Fruit fly (Drosophila melanogaster) whole organism, prepupa: ENCODE results near the gene CG13082.
A peak's percentile ranks its signal among the peaks of the same experiment; 100 is the strongest.

Source experiments
- Blimp-1 ChIP-seq: fragments of 200-800 bp; sonication (Bioruptor generic); optimal IDR thresholded peaks from 3 replicates; lab custom pipeline; 2017; ENCODE audit warnings: missing biosample characterization, missing genetic modification characterization, mild to moderate bottlenecking, moderate library complexity, missing genetic modification reagents
- CG10631 ChIP-seq: fragments of 200-800 bp; sonication (Bioruptor generic); optimal IDR thresholded peaks from 2 replicates; lab custom pipeline; 2016; ENCODE audit warnings: missing biosample characterization, missing genetic modification characterization
- CG11762 ChIP-seq: fragments of 200-800 bp; sonication (Bioruptor generic); optimal IDR thresholded peaks from 3 replicates; lab custom pipeline; 2016; ENCODE audit warnings: missing biosample characterization, missing genetic modification characterization; ENCODE audit not compliant: insufficient read depth
- CG15336 ChIP-seq: fragments of 200-800 bp; sonication (Bioruptor generic); IDR thresholded peaks from 2 replicates; pipeline ENCODE4 v1.3.6; 2022; ENCODE audit warnings: missing biosample characterization, missing genetic modification characterization
- CG1621 ChIP-seq: fragments of 200-800 bp; sonication (Bioruptor generic); optimal IDR thresholded peaks from 3 replicates; lab custom pipeline; 2018; ENCODE audit warnings: missing biosample characterization, mild to moderate bottlenecking, missing genetic modification characterization
- CG3032 ChIP-seq: fragments of 200-800 bp; optimal IDR thresholded peaks from 2 replicates; lab custom pipeline; 2019; ENCODE audit warnings: missing biosample characterization, mild to moderate bottlenecking, missing genetic modification characterization, moderate library complexity
- CG31627 ChIP-seq: fragments of 200-800 bp; sonication (Bioruptor generic); optimal IDR thresholded peaks from 3 replicates; lab custom pipeline; 2016; ENCODE audit warnings: missing biosample characterization, missing genetic modification characterization
- CG3919 ChIP-seq: fragments of 200-800 bp; sonication (Bioruptor generic); optimal IDR thresholded peaks from 3 replicates; lab custom pipeline; 2016; ENCODE audit warnings: missing biosample characterization, missing genetic modification characterization
- CG4318 ChIP-seq: fragments of 200-800 bp; sonication (Bioruptor generic); optimal IDR thresholded peaks from 3 replicates; lab custom pipeline; 2017; ENCODE audit warnings: missing biosample characterization, mild to moderate bottlenecking, missing genetic modification characterization
- CG6276 ChIP-seq: fragments of 200-800 bp; sonication (Bioruptor generic); optimal IDR thresholded peaks from 2 replicates; lab custom pipeline; 2017; ENCODE audit warnings: missing biosample characterization, mild to moderate bottlenecking, missing genetic modification characterization
- CG6808 ChIP-seq: fragments of 200-800 bp; sonication (Bioruptor generic); optimal IDR thresholded peaks from 3 replicates; lab custom pipeline; 2017; ENCODE audit warnings: missing biosample characterization, missing genetic modification characterization, mild to moderate bottlenecking, moderate library complexity, missing genetic modification reagents
- CG6854 ChIP-seq: fragments of 200-800 bp; sonication (Bioruptor generic); optimal IDR thresholded peaks from 2 replicates; lab custom pipeline; 2017; ENCODE audit warnings: missing biosample characterization, mild to moderate bottlenecking, missing genetic modification characterization
- CG8119 ChIP-seq: fragments of 200-800 bp; sonication (Bioruptor generic); IDR thresholded peaks from 3 replicates; pipeline ENCODE4 v1.3.6; 2022; ENCODE audit warnings: missing biosample characterization, missing genetic modification characterization
- CG8319 ChIP-seq: fragments of 200-800 bp; sonication (Bioruptor generic); optimal IDR thresholded peaks from 3 replicates; lab custom pipeline; 2016; ENCODE audit warnings: missing biosample characterization, missing genetic modification characterization
- CG8632 ChIP-seq: fragments of 200-800 bp; sonication (Bioruptor generic); optimal IDR thresholded peaks from 3 replicates; lab custom pipeline; 2016; ENCODE audit warnings: missing biosample characterization, missing genetic modification characterization
- CG9139 ChIP-seq: fragments of 200-800 bp; sonication (Bioruptor generic); optimal IDR thresholded peaks from 3 replicates; lab custom pipeline; 2017; ENCODE audit warnings: missing biosample characterization, mild to moderate bottlenecking, missing genetic modification characterization
- Eip78C ChIP-seq: fragments of 200-800 bp; sonication (Bioruptor generic); peaks from one replicate; lab custom pipeline; 2016; ENCODE audit warnings: missing biosample characterization, missing genetic modification characterization
- Eip93F ChIP-seq: fragments of 200-800 bp; sonication (Bioruptor generic); optimal IDR thresholded peaks from 2 replicates; lab custom pipeline; 2016; ENCODE audit warnings: missing biosample characterization, mild to moderate bottlenecking, missing genetic modification characterization
- Gug ChIP-seq: fragments of 200-800 bp; sonication (Bioruptor generic); IDR thresholded peaks from 2 replicates; pipeline ENCODE4 v1.3.6; 2022; ENCODE audit warnings: missing biosample characterization, missing genetic modification characterization
- Hr38 ChIP-seq: sonication (Bioruptor generic); optimal IDR thresholded peaks from 2 replicates; lab custom pipeline; 2016; ENCODE audit warnings: missing biosample characterization, missing genetic modification characterization
- Lpt ChIP-seq: fragments of 200-800 bp; sonication (Bioruptor generic); optimal IDR thresholded peaks from 3 replicates; lab custom pipeline; 2016; ENCODE audit warnings: missing biosample characterization, missing genetic modification characterization
- Met ChIP-seq: fragments of 200-800 bp; sonication (Bioruptor generic); optimal IDR thresholded peaks from 3 replicates; lab custom pipeline; 2016; ENCODE audit warnings: missing biosample characterization, missing genetic modification characterization
- OdsH ChIP-seq: fragments of 200-800 bp; sonication (Bioruptor generic); optimal IDR thresholded peaks from 3 replicates; lab custom pipeline; 2016; ENCODE audit warnings: missing biosample characterization, missing genetic modification characterization
- Sox102F ChIP-seq: fragments of 200-800 bp; sonication (Bioruptor generic); optimal IDR thresholded peaks from 2 replicates; lab custom pipeline; 2016; ENCODE audit warnings: missing biosample characterization, mild to moderate bottlenecking, missing genetic modification characterization
- Sox15 ChIP-seq: fragments of 200-800 bp; sonication (Bioruptor generic); optimal IDR thresholded peaks from 3 replicates; lab custom pipeline; 2016; ENCODE audit warnings: missing biosample characterization, missing genetic modification characterization
- achi ChIP-seq: fragments of 200-800 bp; sonication (Bioruptor generic); optimal IDR thresholded peaks from 3 replicates; lab custom pipeline; 2016; ENCODE audit warnings: missing biosample characterization, missing genetic modification characterization
- acj6 ChIP-seq: fragments of 200-800 bp; sonication (Bioruptor generic); optimal IDR thresholded peaks from 3 replicates; lab custom pipeline; 2016; ENCODE audit warnings: missing biosample characterization, missing genetic modification characterization
- cyc ChIP-seq: fragments of 200-800 bp; sonication (Bioruptor generic); optimal IDR thresholded peaks from 3 replicates; lab custom pipeline; 2016; ENCODE audit warnings: missing biosample characterization, missing genetic modification characterization
- dsx ChIP-seq: fragments of 200-800 bp; optimal IDR thresholded peaks from 3 replicates; lab custom pipeline; 2019; ENCODE audit warnings: missing biosample characterization, mild to moderate bottlenecking, missing genetic modification characterization, moderate library complexity; ENCODE audit not compliant: poor library complexity, severe bottlenecking
- eg ChIP-seq: fragments of 200-800 bp; sonication (Bioruptor generic); IDR thresholded peaks from 3 replicates; pipeline ENCODE4 v1.3.6; 2022; ENCODE audit warnings: missing biosample characterization, missing genetic modification characterization
- esn ChIP-seq: fragments of 200-800 bp; sonication (Bioruptor generic); optimal IDR thresholded peaks from 2 replicates; lab custom pipeline; 2016; ENCODE audit warnings: missing biosample characterization, mild to moderate bottlenecking, missing genetic modification characterization, moderate library complexity
- fd59A ChIP-seq: fragments of 200-800 bp; sonication (Bioruptor generic); optimal IDR thresholded peaks from 2 replicates; lab custom pipeline; 2017; ENCODE audit warnings: missing biosample characterization, mild to moderate bottlenecking, missing genetic modification characterization, missing genetic modification reagents
- lz ChIP-seq: fragments of 200-800 bp; sonication (Bioruptor generic); optimal IDR thresholded peaks from 3 replicates; lab custom pipeline; 2016; ENCODE audit warnings: missing biosample characterization, missing genetic modification characterization
- net ChIP-seq: fragments of 200-800 bp; sonication (Bioruptor generic); optimal IDR thresholded peaks from 3 replicates; lab custom pipeline; 2016; ENCODE audit warnings: missing biosample characterization, missing genetic modification characterization
- pdm3 ChIP-seq: fragments of 200-800 bp; sonication (Bioruptor generic); optimal IDR thresholded peaks from 3 replicates; lab custom pipeline; 2016; ENCODE audit warnings: missing biosample characterization, missing genetic modification characterization
- salr ChIP-seq, 2 experiments: fragments of 200-800 bp; sonication (Bioruptor generic); optimal IDR thresholded peaks; 3 replicates each; lab custom pipeline; 2016 to 2018; ENCODE audit warnings: missing biosample characterization in 2 of 2, missing genetic modification characterization in 2 of 2, mild to moderate bottlenecking in 1 of 2
- svp ChIP-seq: fragments of 200-800 bp; sonication (Bioruptor generic); peaks from one replicate; lab custom pipeline; 2016; ENCODE audit warnings: missing biosample characterization, missing genetic modification characterization
- topi ChIP-seq: fragments of 200-800 bp; sonication (Bioruptor generic); optimal IDR thresholded peaks from 3 replicates; lab custom pipeline; 2016; ENCODE audit warnings: missing biosample characterization, missing genetic modification characterization

Gene CG13082

dm6 chr2L:19517154-19517814 lies 20.9 kb upstream of the CG13082 start, which contains the start of gene Hasp (continued):
- TF ChIP-seq CG3919 (GFP tag; lab: Kevin White, UChicago) (peak; percentile 36), Hr38 (GFP tag; lab: Kevin White, UChicago) (no peak), CG8632 (GFP tag; lab: Kevin White, UChicago) (no peak), Met (GFP tag; lab: Kevin White, UChicago) (peak; percentile 19), CG11762 (GFP tag; lab: Kevin White, UChicago) (no peak), eg (GFP tag; lab: Robert Waterston, UW) (0 out of 3 replicates have a peak, but pooled peaks have one; percentile 32), Sox102F (peak; percentile 30), lz (GFP tag; lab: Kevin White, UChicago) (no peak), fd59A (GFP tag; lab: Kevin White, UChicago) (no peak), topi (GFP tag; lab: Kevin White, UChicago) (peak; percentile 17), Eip78C (no peak), Gug (GFP tag; lab: Robert Waterston, UW) (no peak), cyc (GFP tag; lab: Kevin White, UChicago) (no peak)

dm6 chr2L:19518636-19519086 lies 19.6 kb upstream of the CG13082 start, which contains the start of gene CG10132:
CG10132 (plus strand) TSS chr2L:19518824.
- TF ChIP-seq Lpt (GFP tag; lab: Kevin White, UChicago), result peak; percentile 7
- TF ChIP-seq salr (GFP tag; optimal IDR thresholded peaks at IDR 0.05; lab: Kevin White, UChicago), result no peak

- TF ChIP-seq CG31627 (no peak), eg (GFP tag; lab: Robert Waterston, UW) (0 out of 3 replicates have a peak, but pooled peaks have one; percentile 15)
Observed at dm6 chr2L:19519611-19520010, 18.6 kb upstream of the CG13082 start.

- TF ChIP-seq acj6, result no peak
- peak; percentile 15 for TF ChIP-seq esn (GFP tag; lab: Kevin White, UChicago)
- no peak for TF ChIP-seq Gug (GFP tag; lab: Robert Waterston, UW)
- peak; percentile 40 for TF ChIP-seq Eip78C
Observed at dm6 chr2L:19526316-19526715, 11.9 kb upstream of the CG13082 start, which contains the start of the genes Dpm1 and CG10137. Dpm1 (minus strand) TSS chr2L:19526368. CG10137 (plus strand) TSS chr2L:19526686.

dm6 chr2L:19526844-19527243 lies 11.4 kb upstream of the CG13082 start:
- TF ChIP-seq svp (GFP tag; lab: Kevin White, UChicago), result no peak
- no peak for TF ChIP-seq Blimp-1 (GFP tag; lab: Kevin White, UChicago)
- TF ChIP-seq pdm3 (GFP tag; lab: Kevin White, UChicago), result no peak
- TF ChIP-seq net (GFP tag; lab: Kevin White, UChicago), result no peak
- peak; percentile 38 for TF ChIP-seq Eip78C
- TF ChIP-seq eg (GFP tag; lab: Robert Waterston, UW), result no peak

- TF ChIP-seq esn (GFP tag; lab: Kevin White, UChicago) (peak; percentile 74), fd59A (GFP tag; lab: Kevin White, UChicago) (peak; percentile 96), CG10631 (GFP tag; lab: Kevin White, UChicago) (peak; percentile 96), CG15336 (GFP tag; lab: Robert Waterston, UW) (peak; percentile 100), Lpt (GFP tag; lab: Kevin White, UChicago) (peak; percentile 96), CG8632 (GFP tag; lab: Kevin White, UChicago) (peak; percentile 90), CG6808 (GFP tag; lab: Kevin White, UChicago) (peak; percentile 92), topi (GFP tag; lab: Kevin White, UChicago) (peak; percentile 71), Sox15 (GFP tag; lab: Kevin White, UChicago) (peak; percentile 74), achi (GFP tag; lab: Kevin White, UChicago) (peak; percentile 97), Blimp-1 (GFP tag; lab: Kevin White, UChicago) (no peak), Eip78C (peak; percentile 99), OdsH (peak; percentile 97), Met (GFP tag; lab: Kevin White, UChicago) (peak; percentile 66), Eip93F (GFP tag; lab: Kevin White, UChicago) (peak; percentile 61), CG6854 (GFP tag; lab: Kevin White, UChicago) (no peak), CG8119 (GFP tag; lab: Robert Waterston, UW) (peak; percentile 99), CG4318 (GFP tag; lab: Kevin White, UChicago) (peak; percentile 95), CG8319 (GFP tag; lab: Kevin White, UChicago) (peak; percentile 85), CG3032 (tag; lab: Kevin White, UChicago) (peak; percentile 93), CG1621 (tag; lab: Kevin White, UChicago) (peak; percentile 93), CG6276 (GFP tag; lab: Kevin White, UChicago) (peak; percentile 99), CG9139 (GFP tag; lab: Kevin White, UChicago) (peak; percentile 93), salr (GFP tag; optimal IDR thresholded peaks at IDR 0.05; lab: Kevin White, UChicago) (peak; percentile 89 to 97), dsx (peak; percentile 97), eg (GFP tag; lab: Robert Waterston, UW) (peak; percentile 100), Sox102F (peak; percentile 54)
Observed at dm6 chr2L:19528308-19528707, 9.9 kb upstream of the CG13082 start.
